Fruit fly (Drosophila melanogaster): ENCODE results near the gene CG12708.

CG12708 gene

DNA sequence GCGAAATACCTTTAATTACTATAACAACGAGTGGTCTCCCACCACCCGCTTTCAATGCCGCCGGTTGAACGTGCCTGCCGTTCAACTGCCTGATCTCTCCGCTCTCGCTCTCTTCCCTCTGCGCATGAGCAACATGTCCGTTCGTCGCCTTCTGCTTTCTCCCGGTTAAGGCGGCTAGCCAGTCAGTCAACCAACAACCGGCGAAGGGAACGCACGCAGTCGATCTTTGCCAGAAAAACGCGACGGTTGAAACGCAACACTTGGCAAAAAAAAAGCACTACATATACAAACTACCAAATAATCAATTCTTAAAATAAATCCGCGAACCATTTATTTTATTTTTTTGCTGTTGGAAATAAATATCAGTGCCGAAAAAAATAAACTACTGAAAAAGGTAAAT, at the start of gene CG12708:
CG12708 (plus strand) TSS at position 183 of the 400 bp plus-strand sequence.
- no peak for TF ChIP-seq CG17801 (GFP tag; optimal IDR thresholded peaks at IDR 0.05; ENCODE audit: partially characterized antibody)

DNA sequence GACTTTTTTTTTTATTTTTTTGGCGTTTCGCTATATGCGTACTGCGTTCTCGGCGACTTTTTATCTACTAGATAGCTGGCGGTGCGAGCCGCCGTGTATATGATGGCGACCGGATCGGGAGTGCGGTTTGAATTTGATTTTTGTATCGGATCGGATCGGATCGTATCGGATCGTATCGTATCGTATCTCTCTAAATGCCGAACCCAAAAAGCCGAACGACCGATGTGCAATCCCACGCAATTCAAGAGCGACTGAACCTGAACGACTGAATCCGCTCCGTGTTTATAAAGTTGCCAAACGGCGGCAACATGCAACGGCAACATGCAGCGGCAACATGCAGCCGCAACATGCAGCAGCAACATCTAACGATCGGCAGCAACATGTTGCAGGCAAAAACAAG, 49.0 kb upstream of the CG12708 start:
- peak; percentile 40 for TF ChIP-seq CG17801 (GFP tag; optimal IDR thresholded peaks at IDR 0.05; ENCODE audit: partially characterized antibody)

DNA sequence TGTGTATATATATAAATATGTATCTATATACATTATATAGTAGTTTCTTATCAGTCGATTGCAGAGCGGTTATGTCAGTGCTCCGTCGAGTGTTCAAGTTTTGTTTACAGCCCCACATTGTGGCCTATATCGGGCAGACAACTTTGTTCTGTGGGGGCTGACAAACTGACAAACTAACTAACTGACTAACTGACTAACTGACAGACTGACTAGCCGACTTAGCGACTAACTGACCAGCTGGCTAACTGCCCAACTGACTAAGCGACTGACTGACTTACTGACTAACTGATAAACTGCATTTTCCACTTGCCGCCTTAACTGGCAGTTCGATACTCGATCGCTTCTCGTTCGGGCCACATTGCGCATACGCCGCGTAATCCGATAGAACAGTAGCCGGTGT, 45.3 kb upstream of the CG12708 start:
- TF ChIP-seq CG17801 (GFP tag; optimal IDR thresholded peaks at IDR 0.05; ENCODE audit: partially characterized antibody) = no peak

DNA sequence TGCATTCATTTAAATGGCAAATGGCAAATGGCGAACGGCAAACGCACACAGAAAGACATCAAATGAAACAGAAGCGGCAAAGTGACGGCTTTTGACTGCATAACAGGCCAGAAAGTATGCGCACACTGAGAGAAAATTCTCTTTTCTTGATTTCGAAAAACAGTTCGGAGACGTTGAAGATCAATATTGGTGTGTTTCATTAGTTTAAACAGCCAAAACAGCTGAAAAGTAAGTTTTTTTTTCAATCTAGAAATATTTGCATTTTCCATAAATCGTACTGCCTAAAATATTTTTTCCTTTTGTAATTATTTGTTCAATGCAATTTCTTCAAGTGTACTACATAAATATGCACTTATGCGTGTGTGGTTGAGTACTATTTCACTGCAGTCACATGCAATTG, 44.5 kb upstream of the CG12708 start:
- no peak for TF ChIP-seq CG17801 (GFP tag; optimal IDR thresholded peaks at IDR 0.05; ENCODE audit: partially characterized antibody)

DNA sequence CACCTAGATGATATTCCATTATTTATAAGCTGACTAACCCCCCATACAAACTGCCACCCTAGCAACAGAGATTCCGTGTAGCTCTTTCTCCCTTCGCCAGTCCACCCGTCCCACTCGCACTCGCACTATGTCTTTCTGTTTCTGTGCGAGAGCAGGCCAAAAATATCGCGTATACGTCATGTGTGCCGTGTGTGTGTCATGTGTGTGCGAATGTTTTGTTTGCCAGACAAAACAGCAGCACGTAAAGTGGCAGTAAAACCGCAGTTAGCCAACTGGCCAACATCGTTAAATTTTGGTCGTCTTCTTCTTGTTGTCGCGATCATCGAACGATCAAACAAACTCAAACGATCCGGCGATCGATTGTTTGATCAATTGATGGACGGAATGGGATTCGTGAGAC, 43.8 kb upstream of the CG12708 start:
- TF ChIP-seq CG17801 (GFP tag; optimal IDR thresholded peaks at IDR 0.05; ENCODE audit: partially characterized antibody) = no peak

DNA sequence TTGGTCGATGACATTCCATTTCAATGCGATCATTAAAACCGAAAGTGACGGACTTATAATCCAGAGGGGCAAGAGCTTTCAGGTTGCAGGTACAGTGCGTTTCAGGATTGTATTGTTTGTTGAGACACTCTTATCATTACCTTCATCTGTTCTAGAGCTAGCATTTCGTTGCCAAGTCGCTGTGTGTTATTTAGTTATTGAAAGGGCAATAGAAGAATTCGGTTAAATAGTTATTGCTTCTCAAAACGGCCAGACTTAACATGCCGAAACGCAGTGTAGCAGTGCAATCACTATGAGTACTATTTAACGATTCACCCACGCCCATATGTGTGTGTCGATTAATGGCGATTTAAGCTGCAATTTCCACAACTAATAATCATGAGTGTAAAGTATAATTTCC, 42.6 kb upstream of the CG12708 start:
- no peak for TF ChIP-seq CG17801 (GFP tag; optimal IDR thresholded peaks at IDR 0.05; ENCODE audit: partially characterized antibody)

DNA sequence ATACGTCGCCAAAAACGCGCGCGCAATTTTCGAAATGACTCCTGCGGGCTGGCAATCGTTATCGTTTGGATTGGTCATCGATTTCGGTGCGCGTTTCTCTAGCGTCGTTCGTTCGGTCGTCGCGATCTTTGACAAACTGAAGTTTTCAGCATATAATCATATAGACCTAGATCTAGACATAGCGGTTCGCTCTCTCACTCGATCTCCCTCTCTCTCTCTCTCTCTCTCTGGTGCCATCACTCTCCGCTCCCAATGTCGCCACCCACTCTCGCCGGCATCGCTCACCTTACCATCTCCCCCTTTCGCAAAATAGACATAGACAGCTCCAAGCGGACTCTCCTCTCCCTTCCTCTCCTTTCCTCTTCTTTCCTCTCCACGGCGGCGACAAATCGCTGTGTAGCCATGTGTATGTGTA, 42.0 kb upstream of the CG12708 start, which contains the start of gene sog:
sog (minus strand) TSS at position 122 of the 415 bp plus-strand sequence.
- TF ChIP-seq CG17801 (GFP tag; optimal IDR thresholded peaks at IDR 0.05; ENCODE audit: partially characterized antibody) = no peak

DNA sequence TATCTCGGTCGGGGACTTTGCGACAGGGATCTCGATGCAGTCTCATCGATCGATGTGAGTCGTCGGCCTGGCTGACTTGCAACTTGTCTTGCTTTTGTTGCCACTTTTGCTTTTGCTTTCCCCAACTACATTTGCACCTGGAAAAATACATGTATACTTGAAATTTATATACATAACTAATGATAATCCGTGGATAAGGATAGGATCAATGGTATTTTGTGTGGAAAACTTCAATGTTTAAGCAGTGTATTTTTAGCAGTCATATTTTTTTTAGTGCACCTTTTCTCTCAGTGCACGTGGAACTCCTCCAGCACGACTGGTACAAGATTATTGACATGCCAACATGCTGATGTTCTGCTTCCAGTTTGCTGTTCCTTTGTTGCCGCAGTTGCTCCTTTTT, 36.3 kb upstream of the CG12708 start:
- no peak for TF ChIP-seq CG17801 (GFP tag; optimal IDR thresholded peaks at IDR 0.05; ENCODE audit: partially characterized antibody)

DNA sequence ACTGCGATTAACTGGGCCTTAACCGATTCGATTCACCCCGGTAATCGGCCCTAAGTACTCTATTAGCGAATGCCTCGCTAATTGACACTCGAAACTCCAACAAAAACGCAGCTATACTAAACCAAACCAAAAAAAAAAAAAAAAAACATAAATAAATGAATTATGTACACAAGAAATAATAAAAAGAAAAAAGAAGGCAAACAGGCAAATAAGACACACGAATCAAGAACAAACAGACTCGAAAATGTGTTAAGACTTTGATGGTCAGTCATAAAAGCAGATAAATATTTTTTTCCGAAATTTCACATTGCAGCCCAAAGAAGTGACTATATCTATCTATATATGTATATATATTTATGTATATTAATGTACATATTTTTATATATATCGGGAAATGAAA, 35.3 kb upstream of the CG12708 start:
- TF ChIP-seq CG17801 (GFP tag; optimal IDR thresholded peaks at IDR 0.05; ENCODE audit: partially characterized antibody) = no peak

DNA sequence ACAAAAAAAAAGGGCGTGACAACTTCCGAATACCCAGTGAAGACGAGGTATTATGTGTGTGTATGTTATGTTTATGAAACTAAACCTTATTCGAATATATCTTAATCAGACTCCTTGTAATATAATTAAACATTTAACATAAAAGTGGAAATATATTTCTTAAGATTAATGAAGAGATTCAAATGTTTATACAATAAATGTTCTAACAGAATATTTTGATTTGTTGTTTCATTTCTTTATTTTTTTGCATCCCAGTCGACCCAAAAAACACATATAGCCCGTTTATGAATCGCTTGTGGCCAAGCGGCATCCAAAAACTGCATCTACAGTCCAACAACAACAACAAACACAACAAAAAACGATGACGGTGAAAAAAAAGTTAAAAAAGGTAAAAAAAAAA, 33.2 kb upstream of the CG12708 start:
- no peak for TF ChIP-seq CG17801 (GFP tag; optimal IDR thresholded peaks at IDR 0.05; ENCODE audit: partially characterized antibody)

DNA sequence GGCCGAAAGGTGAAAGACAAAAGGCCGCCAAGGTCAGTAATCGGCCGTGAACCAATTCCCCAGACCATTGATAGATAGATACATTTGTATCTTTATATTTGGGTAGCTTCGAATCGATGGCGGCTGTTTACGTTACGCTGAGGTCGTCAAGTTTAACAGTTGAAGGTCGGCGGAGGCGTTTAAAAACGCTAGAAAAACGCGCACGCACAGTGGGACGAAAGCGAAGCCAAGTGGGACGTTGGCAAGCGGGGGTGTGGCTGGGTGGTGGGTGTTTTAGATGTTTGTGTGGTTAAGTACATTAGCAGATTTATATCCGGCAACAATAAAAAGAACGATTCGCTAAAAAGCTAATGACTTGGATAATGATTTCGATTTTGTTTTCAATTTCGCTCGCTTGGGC, 32.1 kb upstream of the CG12708 start:
- no peak for TF ChIP-seq CG17801 (GFP tag; optimal IDR thresholded peaks at IDR 0.05; ENCODE audit: partially characterized antibody)

DNA sequence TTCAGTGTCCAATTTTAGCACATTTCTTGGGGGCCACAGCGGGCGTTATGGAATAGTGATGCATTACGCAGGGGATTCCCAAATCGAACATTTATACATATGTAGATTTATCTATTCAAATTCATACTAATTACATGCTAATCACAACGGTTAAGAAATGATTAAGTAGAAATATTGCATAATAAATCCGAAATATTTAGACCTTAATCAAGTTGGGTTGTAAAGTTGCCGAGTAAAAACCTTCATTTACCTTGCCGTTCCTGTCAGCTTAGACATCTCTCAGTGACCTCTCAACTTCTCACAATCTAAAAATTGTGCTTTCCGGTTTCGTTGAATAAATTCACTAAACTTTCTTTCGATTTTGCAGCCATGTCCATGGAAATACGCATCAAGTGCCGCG, 31.4 kb upstream of the CG12708 start, which contains the start of gene CG8117:
CG8117 (plus strand) TSS at position 301 of the 400 bp plus-strand sequence.
- no peak for TF ChIP-seq CG17801 (GFP tag; optimal IDR thresholded peaks at IDR 0.05; ENCODE audit: partially characterized antibody)

DNA sequence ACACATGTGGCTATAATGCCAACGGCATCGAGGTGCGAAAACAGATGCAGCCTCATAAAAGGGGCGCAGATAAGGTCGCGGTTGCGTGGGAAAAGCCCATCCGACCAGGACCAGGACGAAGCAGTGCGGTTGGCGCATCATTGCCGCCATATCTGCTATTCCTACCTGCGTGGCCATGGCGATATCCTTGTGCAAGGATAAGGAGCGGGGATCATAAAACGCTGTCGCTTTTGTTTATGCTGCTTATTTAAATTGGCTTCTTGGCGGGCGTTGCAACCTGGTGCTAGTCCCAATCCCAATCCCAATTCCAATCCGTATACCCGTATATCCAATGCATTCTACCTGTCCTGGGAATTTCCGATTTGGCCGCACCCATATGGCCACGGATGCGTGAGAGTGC, 28.5 kb upstream of the CG12708 start:
- no peak for TF ChIP-seq CG17801 (GFP tag; optimal IDR thresholded peaks at IDR 0.05; ENCODE audit: partially characterized antibody)

DNA sequence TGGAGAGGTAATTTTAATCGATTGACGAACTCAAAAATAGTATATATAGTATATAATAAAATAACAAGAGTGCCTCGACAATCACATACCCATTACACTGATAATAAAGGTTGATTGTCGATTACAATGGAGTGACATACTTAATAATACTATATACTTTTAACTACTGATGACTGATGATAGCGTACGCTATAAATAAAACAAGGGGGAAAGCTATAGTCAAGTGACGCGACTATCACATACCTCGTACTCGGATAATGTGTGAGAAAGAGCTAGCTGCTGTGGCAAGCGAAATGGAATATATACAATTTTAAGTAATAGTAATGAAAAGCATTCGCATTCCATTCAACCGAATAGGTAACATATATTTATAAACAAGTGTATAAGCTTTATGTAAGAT, 27.1 kb upstream of the CG12708 start:
- no peak for TF ChIP-seq CG17801 (GFP tag; optimal IDR thresholded peaks at IDR 0.05; ENCODE audit: partially characterized antibody)

DNA sequence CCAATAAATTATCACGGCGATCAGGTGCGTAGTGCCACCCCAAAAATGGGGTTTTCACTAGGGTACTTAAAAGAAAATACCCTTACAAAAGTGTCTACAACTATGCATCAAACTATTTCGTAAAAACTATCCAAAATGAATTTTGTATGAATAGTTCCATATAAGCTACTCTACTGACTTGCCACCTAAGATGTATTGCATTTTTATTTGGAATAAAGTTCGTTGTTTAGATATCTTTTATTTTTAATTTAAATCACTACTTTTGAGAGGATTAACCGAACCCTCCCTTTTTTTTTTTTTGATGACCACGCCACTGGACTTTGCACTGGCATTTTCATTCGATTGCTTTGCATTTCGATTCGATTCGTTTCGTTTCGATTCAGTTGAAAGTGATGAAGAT, 25.8 kb upstream of the CG12708 start:
- no peak for TF ChIP-seq CG17801 (GFP tag; optimal IDR thresholded peaks at IDR 0.05; ENCODE audit: partially characterized antibody)

DNA sequence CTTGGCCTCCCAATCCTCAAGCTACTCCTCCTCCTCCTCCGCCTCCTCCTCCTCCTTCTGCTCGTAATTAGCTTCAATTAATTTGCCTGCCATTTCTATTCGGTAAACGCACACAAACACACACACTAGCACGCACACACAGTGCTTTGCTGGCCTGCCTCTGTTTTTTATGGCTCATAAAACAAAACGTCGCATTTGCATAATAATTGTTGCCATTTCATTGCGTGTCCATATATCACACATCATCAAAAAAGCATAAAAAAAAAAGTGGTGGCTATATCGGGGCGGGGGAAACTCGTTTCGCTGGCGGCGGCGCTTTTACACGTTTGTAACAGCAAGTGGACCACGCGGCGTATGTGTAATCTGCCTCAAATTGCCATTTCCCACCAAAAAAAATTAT, 23.7 kb upstream of the CG12708 start:
- TF ChIP-seq CG17801 (GFP tag; optimal IDR thresholded peaks at IDR 0.05; ENCODE audit: partially characterized antibody) = no peak

DNA sequence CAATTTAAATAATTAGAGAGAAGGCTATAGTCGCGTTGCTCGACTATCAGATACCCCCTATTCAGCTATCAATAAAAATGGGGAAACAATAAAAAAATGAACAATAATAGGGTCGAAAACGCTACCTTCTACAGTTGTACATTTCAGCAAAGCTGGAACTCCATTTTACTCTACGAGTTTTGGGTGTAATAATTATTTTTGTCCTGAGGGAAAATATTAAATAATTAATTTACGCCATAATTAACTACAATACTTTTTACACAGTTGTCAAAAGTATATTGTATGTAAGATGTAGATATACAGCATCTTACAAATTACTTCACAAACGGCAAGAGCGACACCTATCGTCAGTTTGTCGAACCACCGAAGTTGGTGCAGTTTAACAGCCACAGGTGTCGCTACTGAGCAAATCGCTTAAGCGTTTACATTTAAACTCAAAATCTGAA, 21.9 kb upstream of the CG12708 start:
- no peak for TF ChIP-seq CG17801 (GFP tag; optimal IDR thresholded peaks at IDR 0.05; ENCODE audit: partially characterized antibody)

Measured in ovary, adult (tissue).